Fruit fly (Drosophila melanogaster) whole organism: ENCODE results near the gene CG46515.
"Not testable (repeated sequence)": the region's sequence is repeated elsewhere in the genome, so short reads cannot be mapped to it uniquely, and the experiment has no call there.

Experiments
- CG8478 ChIP-seq: fragments of >200 bp; optimal IDR thresholded peaks from 2 replicates; lab custom pipeline; 2018; ENCODE audit warnings: inconsistent platforms
- EcR ChIP-seq, 2 experiments: fragments of >200 bp; optimal IDR thresholded peaks; 2 replicates each; lab custom pipeline; 2017; ENCODE audit warnings: missing biosample characterization in 2 of 2, missing genetic modification characterization in 2 of 2, missing genetic modification reagents in 2 of 2
- psq ChIP-seq: fragments of >200 bp; optimal IDR thresholded peaks from 2 replicates; lab custom pipeline; 2017
- usp ChIP-seq: fragments of >200 bp; optimal IDR thresholded peaks from 2 replicates; lab custom pipeline; 2017; ENCODE audit warnings: missing biosample characterization, missing genetic modification characterization, mixed read lengths

DNA sequence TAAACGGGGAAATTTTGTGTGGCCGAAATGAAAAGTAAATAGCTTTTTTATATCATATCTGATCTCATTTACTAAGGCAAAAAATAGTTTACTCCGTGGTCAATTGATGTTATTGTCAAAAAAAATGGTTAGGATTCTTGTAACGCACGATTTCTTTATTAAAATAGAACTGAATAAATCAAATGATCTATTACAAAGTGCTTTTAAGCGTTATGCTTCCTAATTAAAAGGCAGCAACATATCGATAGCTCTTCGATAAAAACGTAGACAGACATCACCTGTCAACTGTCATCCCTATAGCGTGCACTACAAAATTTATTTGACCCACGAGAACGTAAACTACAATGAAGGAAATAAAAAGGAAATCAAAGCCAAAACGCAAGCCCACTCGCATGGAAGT lies 5.1 kb upstream of the CG46515 start, which contains the start of gene CG46514:
- not testable (repeated sequence) for TF ChIP-seq usp; EcR (GFP tag; optimal IDR thresholded peaks at IDR 0.05; lab: Kevin White, UChicago); CG8478; psq (lab: Kevin White, UChicago)
